Fruit fly (Drosophila melanogaster) whole organism, embryonic: ENCODE measurements around the gene CG5561.

Experiments used
- Antp ChIP-seq: fragments of 200-800 bp; sonication (Bioruptor generic); optimal IDR thresholded peaks from 3 replicates; lab custom pipeline; 2016; ENCODE audit warnings: missing biosample characterization, missing genetic modification characterization
- Asciz ChIP-seq: fragments of 200-800 bp; sonication (Bioruptor generic); optimal IDR thresholded peaks from 2 replicates; lab custom pipeline; 2017; ENCODE audit warnings: missing biosample characterization, mild to moderate bottlenecking, missing genetic modification characterization, missing genetic modification reagents
- Awh ChIP-seq: fragments of 200-800 bp; sonication (Bioruptor generic); IDR thresholded peaks from 2 replicates; pipeline ENCODE4, ENCODE4 v1.3.6; 2022; ENCODE audit warnings: missing biosample characterization, missing genetic modification characterization
- CG11504 ChIP-seq: fragments of 200-800 bp; sonication (Bioruptor generic); optimal IDR thresholded peaks from 3 replicates; lab custom pipeline; 2019; ENCODE audit warnings: missing biosample characterization, mild to moderate bottlenecking, missing genetic modification characterization, moderate library complexity
- CG12219 ChIP-seq: fragments of 200-800 bp; sonication (Bioruptor generic); optimal IDR thresholded peaks from 3 replicates; lab custom pipeline; 2018; ENCODE audit warnings: missing biosample characterization, mild to moderate bottlenecking, missing genetic modification characterization
- CG13424 ChIP-seq: fragments of 200-800 bp; sonication (Bioruptor generic); optimal IDR thresholded peaks from 2 replicates; lab custom pipeline; 2019; ENCODE audit warnings: missing biosample characterization, mild to moderate bottlenecking, missing genetic modification characterization, moderate library complexity
- CG17186 ChIP-seq: fragments of 200-800 bp; sonication (Bioruptor generic); optimal IDR thresholded peaks from 3 replicates; lab custom pipeline; 2017; ENCODE audit warnings: missing biosample characterization, missing genetic modification reagents, missing genetic modification characterization
- CG17328 ChIP-seq: fragments of 200-800 bp; sonication (Bioruptor generic); IDR thresholded peaks from 2 replicates; pipeline ENCODE4 v1.3.6; 2022; ENCODE audit warnings: missing biosample characterization, missing genetic modification characterization
- CG18599 ChIP-seq: fragments of 200-800 bp; sonication (Bioruptor generic); optimal IDR thresholded peaks from 3 replicates; lab custom pipeline; 2017; ENCODE audit warnings: missing biosample characterization, missing genetic modification characterization, mild to moderate bottlenecking, moderate library complexity, missing genetic modification reagents
- CG3407 ChIP-seq: fragments of 200-800 bp; sonication (Bioruptor generic); optimal IDR thresholded peaks from 2 replicates; lab custom pipeline; 2018; ENCODE audit warnings: missing biosample characterization, mild to moderate bottlenecking, missing genetic modification characterization
- CG34422 ChIP-seq: fragments of 200-800 bp; sonication (Bioruptor generic); IDR thresholded peaks from 3 replicates; pipeline ENCODE4 v1.3.6; 2022; ENCODE audit warnings: missing biosample characterization, missing genetic modification characterization
- CG5245 ChIP-seq: fragments of 200-800 bp; sonication (Bioruptor generic); optimal IDR thresholded peaks from 3 replicates; lab custom pipeline; 2016; ENCODE audit warnings: missing biosample characterization, missing genetic modification characterization
- CG7357 ChIP-seq: fragments of 200-800 bp; sonication (Bioruptor generic); IDR thresholded peaks from 3 replicates; pipeline ENCODE4 v1.3.6; 2022; ENCODE audit warnings: missing biosample characterization, missing genetic modification characterization
- CG7556 ChIP-seq: fragments of 200-800 bp; sonication (Bioruptor generic); optimal IDR thresholded peaks from 2 replicates; lab custom pipeline; 2017; ENCODE audit warnings: missing biosample characterization, mild to moderate bottlenecking, missing genetic modification characterization
- CG8290 ChIP-seq, 3 experiments: fragments of 200-800 bp; sonication (Bioruptor generic); optimal IDR thresholded peaks; 2 replicates each; lab custom pipeline; 2016 to 2019; ENCODE audit warnings: missing biosample characterization in 3 of 3, missing genetic modification characterization in 3 of 3, mild to moderate bottlenecking in 2 of 3, moderate library complexity in 1 of 3
- CG8388 ChIP-seq: fragments of 200-800 bp; sonication (Bioruptor generic); optimal IDR thresholded peaks from 2 replicates; lab custom pipeline; 2019; ENCODE audit warnings: missing biosample characterization, mild to moderate bottlenecking, missing genetic modification characterization, moderate library complexity
- CG9932 ChIP-seq: fragments of 200-800 bp; sonication (Bioruptor generic); IDR thresholded peaks from 2 replicates; pipeline ENCODE4 v1.3.6; 2022; ENCODE audit warnings: missing biosample characterization, missing genetic modification characterization
- CTCF ChIP-seq: fragments of 200-800 bp; sonication (Bioruptor generic); optimal IDR thresholded peaks from 2 replicates; lab custom pipeline; 2017; ENCODE audit warnings: missing biosample characterization, mild to moderate bottlenecking, missing genetic modification characterization, moderate library complexity
- Dbx ChIP-seq: fragments of 200-800 bp; sonication (Bioruptor generic); IDR thresholded peaks from 3 replicates; pipeline ENCODE4 v1.3.6; 2022; ENCODE audit warnings: missing biosample characterization, missing genetic modification characterization
- Drgx ChIP-seq: fragments of 200-800 bp; sonication (Bioruptor generic); IDR thresholded peaks from 2 replicates; pipeline ENCODE4 v1.3.6; 2022; ENCODE audit warnings: missing biosample characterization, missing genetic modification characterization
- Gsc ChIP-seq: fragments of 200-800 bp; sonication (Bioruptor generic); IDR thresholded peaks from 2 replicates; pipeline ENCODE4 v1.3.6; 2022; ENCODE audit warnings: missing biosample characterization, missing genetic modification characterization
- HLH3B ChIP-seq: fragments of 200-800 bp; sonication (Bioruptor generic); IDR thresholded peaks from 2 replicates; pipeline ENCODE4 v1.3.6; 2022; ENCODE audit warnings: missing biosample characterization, missing genetic modification characterization
- Med ChIP-seq: fragments of 200-800 bp; sonication (Bioruptor generic); peaks from one replicate; lab custom pipeline; 2016; ENCODE audit warnings: missing biosample characterization, missing genetic modification characterization, mild to moderate bottlenecking, inconsistent platforms, moderate library complexity
- Meics ChIP-seq: fragments of 200-800 bp; sonication (Bioruptor generic); optimal IDR thresholded peaks from 2 replicates; lab custom pipeline; 2017; ENCODE audit warnings: missing biosample characterization, mild to moderate bottlenecking, missing genetic modification characterization
- Rfx ChIP-seq: fragments of 200-800 bp; sonication (Bioruptor generic); IDR thresholded peaks from 2 replicates; pipeline ENCODE4 v1.3.6; 2022; ENCODE audit warnings: missing biosample characterization, missing genetic modification characterization
- Sox102F ChIP-seq: fragments of 200-800 bp; sonication (Bioruptor generic); optimal IDR thresholded peaks from 2 replicates; lab custom pipeline; 2018; ENCODE audit warnings: missing biosample characterization, mild to moderate bottlenecking, missing genetic modification characterization, moderate library complexity
- Trl ChIP-seq, 3 experiments: fragments of >200 bp in 2 of 3; fragments of 200-800 bp in 1 of 3; sonication (Bioruptor generic) in 1 of 3; optimal IDR thresholded peaks; 2 replicates in 1 of 3; 3 replicates in 2 of 3; lab custom pipeline; 2016 to 2017; ENCODE audit warnings: missing biosample characterization in 1 of 3, missing genetic modification characterization in 1 of 3
- Xbp1 ChIP-seq: fragments of 200-800 bp; sonication (Bioruptor generic); optimal IDR thresholded peaks from 3 replicates; lab custom pipeline; 2016; ENCODE audit warnings: missing biosample characterization, mild to moderate bottlenecking, missing genetic modification characterization
- abd-A ChIP-seq: fragments of 200-800 bp; sonication (Bioruptor generic); optimal IDR thresholded peaks from 3 replicates; lab custom pipeline; 2019; ENCODE audit warnings: missing biosample characterization, mild to moderate bottlenecking, missing genetic modification characterization, moderate library complexity
- ap ChIP-seq: fragments of 200-800 bp; sonication (Bioruptor generic); IDR thresholded peaks from 2 replicates; pipeline ENCODE4 v1.3.6; 2022; ENCODE audit warnings: missing biosample characterization, missing genetic modification characterization
- cas ChIP-seq: fragments of 200-800 bp; sonication (Bioruptor generic); IDR thresholded peaks from 2 replicates; pipeline ENCODE4 v1.3.6; 2022; ENCODE audit warnings: missing biosample characterization, missing genetic modification characterization
- chif ChIP-seq, 2 experiments: fragments of 200-800 bp; sonication (Bioruptor generic); optimal IDR thresholded peaks; 3 replicates each; lab custom pipeline; 2016; ENCODE audit warnings: missing biosample characterization in 2 of 2, missing genetic modification characterization in 2 of 2
- ci ChIP-seq: fragments of 200-800 bp; sonication (Bioruptor generic); IDR thresholded peaks from 3 replicates; pipeline ENCODE4 v1.3.6; 2022; ENCODE audit warnings: missing biosample characterization, missing genetic modification characterization
- corto ChIP-seq: fragments of 200-800 bp; sonication (Bioruptor generic); optimal IDR thresholded peaks from 2 replicates; lab custom pipeline; 2016; ENCODE audit warnings: missing biosample characterization, mild to moderate bottlenecking, missing genetic modification characterization, moderate library complexity
- dpn ChIP-seq, 2 experiments: fragments of 200-800 bp; sonication (Bioruptor generic); optimal IDR thresholded peaks; 3 replicates each; lab custom pipeline; 2016; ENCODE audit warnings: missing biosample characterization in 2 of 2, missing genetic modification characterization in 2 of 2
- dysf ChIP-seq: fragments of 200-800 bp; sonication (Bioruptor generic); IDR thresholded peaks from 3 replicates; pipeline ENCODE4 v1.3.6; 2022; ENCODE audit warnings: missing biosample characterization, missing genetic modification characterization
- eve ChIP-seq, 2 experiments: fragments of >200 bp; optimal IDR thresholded peaks; 2 replicates each; lab custom pipeline; 2017; ENCODE audit warnings: missing biosample characterization in 2 of 2, missing genetic modification characterization in 2 of 2
- gem ChIP-seq: fragments of 200-800 bp; sonication (Bioruptor generic); optimal IDR thresholded peaks from 2 replicates; lab custom pipeline; 2019; ENCODE audit warnings: missing biosample characterization, mild to moderate bottlenecking, missing genetic modification characterization, moderate library complexity
- ind ChIP-seq: fragments of 200-800 bp; sonication (Bioruptor generic); optimal IDR thresholded peaks from 3 replicates; lab custom pipeline; 2016; ENCODE audit warnings: missing biosample characterization, missing genetic modification characterization
- insv ChIP-seq, 2 experiments: fragments of 200-800 bp; sonication (Bioruptor generic); optimal IDR thresholded peaks; 3 replicates each; lab custom pipeline; 2016 to 2018; ENCODE audit warnings: missing biosample characterization in 2 of 2, missing genetic modification characterization in 2 of 2
- lab ChIP-seq: fragments of 200-800 bp; sonication (Bioruptor generic); optimal IDR thresholded peaks from 3 replicates; lab custom pipeline; 2017; ENCODE audit warnings: missing biosample characterization, missing genetic modification characterization, mild to moderate bottlenecking, moderate library complexity, missing genetic modification reagents
- lilli ChIP-seq: fragments of 200-800 bp; sonication (Bioruptor generic); optimal IDR thresholded peaks from 3 replicates; lab custom pipeline; 2016; ENCODE audit warnings: missing biosample characterization, missing genetic modification characterization
- lmd ChIP-seq: fragments of 200-800 bp; sonication (Bioruptor generic); IDR thresholded peaks from 2 replicates; pipeline ENCODE4 v1.3.6; 2022; ENCODE audit warnings: missing biosample characterization, missing genetic modification characterization
- peb ChIP-seq: fragments of 200-800 bp; sonication (Bioruptor generic); IDR thresholded peaks from 2 replicates; pipeline ENCODE4 v1.3.6; 2022; ENCODE audit warnings: missing biosample characterization, missing genetic modification characterization
- shn ChIP-seq: fragments of 200-800 bp; sonication (Bioruptor generic); optimal IDR thresholded peaks from 3 replicates; lab custom pipeline; 2016; ENCODE audit warnings: missing biosample characterization, missing genetic modification characterization
- sim ChIP-seq: fragments of 200-800 bp; sonication (Bioruptor generic); IDR thresholded peaks from 2 replicates; pipeline ENCODE4 v1.3.6; 2022; ENCODE audit warnings: missing biosample characterization, missing genetic modification characterization
- stc ChIP-seq: fragments of 200-800 bp; sonication (Bioruptor generic); IDR thresholded peaks from 2 replicates; pipeline ENCODE4 v1.3.6; 2022; ENCODE audit warnings: missing biosample characterization, missing genetic modification characterization
- tio ChIP-seq: fragments of 200-800 bp; sonication (Bioruptor generic); optimal IDR thresholded peaks from 2 replicates; lab custom pipeline; 2017; ENCODE audit warnings: missing biosample characterization, missing genetic modification characterization, inconsistent platforms
- ttk ChIP-seq: fragments of 200-800 bp; sonication (Bioruptor generic); IDR thresholded peaks from 2 replicates; pipeline ENCODE4 v2.1.2; 2022; ENCODE audit warnings: missing biosample characterization, missing genetic modification characterization
- unpg ChIP-seq: fragments of 200-800 bp; sonication (Bioruptor generic); optimal IDR thresholded peaks from 3 replicates; lab custom pipeline; 2018; ENCODE audit warnings: missing biosample characterization, mild to moderate bottlenecking, missing genetic modification characterization, moderate library complexity

The CG5561 gene

DNA sequence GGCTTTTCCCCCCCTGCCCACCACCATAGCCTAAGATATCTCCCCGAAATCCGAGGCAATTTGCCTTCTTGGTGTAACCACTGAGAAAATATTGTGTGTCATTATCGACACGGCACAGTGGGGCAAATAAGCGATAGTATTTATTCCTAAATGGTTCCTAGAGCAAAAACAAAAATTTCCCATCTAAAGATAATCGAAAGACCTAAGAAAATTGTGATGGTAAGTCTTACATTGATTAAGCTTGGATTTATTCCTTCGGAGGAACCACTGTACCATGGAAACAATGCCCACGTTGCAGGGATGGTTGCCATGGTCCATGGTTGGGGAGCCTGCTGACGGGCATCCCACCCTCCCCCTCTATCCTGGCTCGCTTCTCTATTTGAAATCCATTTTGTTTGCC is 37.5 kb downstream of the CG5561 start (continued):
- TF ChIP-seq Gsc (GFP tag; lab: Robert Waterston, UW) (no peak), abd-A (tag; lab: Kevin White, UChicago) (peak; percentile 23), Dbx (GFP tag; lab: Robert Waterston, UW) (0 out of 3 replicates have a peak, but pooled peaks have one; percentile 20), CG13424 (tag; lab: Kevin White, UChicago) (peak; percentile 2), sim (GFP tag; lab: Robert Waterston, UW) (no peak), gem (tag; lab: Kevin White, UChicago) (peak; percentile 54), ind (GFP tag; lab: Kevin White, UChicago) (peak; percentile 7), CG3407 (GFP tag; lab: Kevin White, UChicago) (peak; percentile 5), stc (GFP tag; lab: Robert Waterston, UW) (peak; percentile 54; the same call in 1 of the 2 replicates), CG18599 (peak; percentile 71), Meics (peak; percentile 39), CG11504 (tag; lab: Kevin White, UChicago) (peak; percentile 63), peb (0 out of 2 replicates have a peak, but pooled peaks have one; percentile 17), CG5245 (no peak), CG8388 (GFP tag; lab: Kevin White, UChicago) (peak; percentile 14), Awh (GFP tag; lab: Robert Waterston, UW) (0 out of 2 replicates have a peak, but pooled peaks have one; percentile 16), shn (GFP tag; lab: Kevin White, UChicago) (peak; percentile 6), ttk (GFP tag; lab: Robert Waterston, UW) (peak; percentile 7; the same call in 1 of the 2 replicates), Trl (optimal IDR thresholded peaks at IDR 0.05; lab: Kevin White, UChicago) (no peak), Trl (GFP tag; optimal IDR thresholded peaks at IDR 0.05; lab: Kevin White, UChicago) (no peak), CG17328 (GFP tag; lab: Robert Waterston, UW) (peak; percentile 61), eve (GFP tag; optimal IDR thresholded peaks at IDR 0.05; lab: Kevin White, UChicago) (peak in 1 of 2 experiments; percentile 56), cas (GFP tag; lab: Robert Waterston, UW) (no peak), Asciz (GFP tag; lab: Kevin White, UChicago) (peak; percentile 38), corto (GFP tag; lab: Kevin White, UChicago) (no peak), dysf (peak; percentile 44; the same call in 1 of the 3 replicates), lab (GFP tag; lab: Kevin White, UChicago) (peak; percentile 76), lmd (peak; percentile 28; the same call in 1 of the 2 replicates), Drgx (no peak), ap (GFP tag; lab: Robert Waterston, UW) (0 out of 2 replicates have a peak, but pooled peaks have one; percentile 32), HLH3B (GFP tag; lab: Robert Waterston, UW) (peak; percentile 49), lilli (GFP tag; lab: Kevin White, UChicago) (peak; percentile 36), CG12219 (GFP tag; lab: Kevin White, UChicago) (peak; percentile 6), CG17186 (no peak), Sox102F (peak; percentile 45), ci (GFP tag; lab: Robert Waterston, UW) (0 out of 3 replicates have a peak, but pooled peaks have one; percentile 58), insv (GFP tag; optimal IDR thresholded peaks at IDR 0.05; lab: Kevin White, UChicago) (no peak), Xbp1 (GFP tag; lab: Kevin White, UChicago) (peak; percentile 45), CG8290 (GFP tag; optimal IDR thresholded peaks at IDR 0.05; lab: Kevin White, UChicago) (no peak), CG8290 (tag; optimal IDR thresholded peaks at IDR 0.05; lab: Kevin White, UChicago) (peak in 1 of 2 experiments; percentile 24), dpn (GFP tag; optimal IDR thresholded peaks at IDR 0.05; lab: Kevin White, UChicago) (peak; percentile 12 to 26), CG7556 (peak; percentile 54), unpg (peak; percentile 50), Antp (GFP tag; lab: Kevin White, UChicago) (peak; percentile 44), Med (GFP tag; lab: Kevin White, UChicago) (peak; percentile 89), CG9932 (GFP tag; lab: Robert Waterston, UW) (0 out of 2 replicates have a peak, but pooled peaks have one; percentile 32), Rfx (GFP tag; lab: Robert Waterston, UW) (peak; percentile 48), CG7357 (GFP tag; lab: Robert Waterston, UW) (0 out of 3 replicates have a peak, but pooled peaks have one; percentile 36), CG34422 (peak; percentile 52; the same call in 1 of the 3 replicates), chif (GFP tag; optimal IDR thresholded peaks at IDR 0.05; lab: Kevin White, UChicago) (peak in 1 of 2 experiments; percentile 2), CTCF (GFP tag; lab: Kevin White, UChicago) (no peak), tio (GFP tag; lab: Kevin White, UChicago) (peak; percentile 21)
